Fruit fly (Drosophila melanogaster): ENCODE results near the gene Ide.

Ide gene

dm6 chr3L:20342334-20342733 is 33.4 kb downstream of the Ide start, which contains the start of gene Spn77Bc:
Gene Spn77Bc, plus strand, starts transcription at chr3L:20342634.
- TF ChIP-seq tj (GFP tag; optimal IDR thresholded peaks at IDR 0.05) (no peak), CG12768 (GFP tag; optimal IDR thresholded peaks at IDR 0.05) (no peak), pad (GFP tag; optimal IDR thresholded peaks at IDR 0.05) (no peak), kay (GFP tag; ENCODE audit: borderline replicate concordance) (no peak), Mnt (GFP tag; optimal IDR thresholded peaks at IDR 0.05) (no peak), CG14711 (tag; optimal IDR thresholded peaks at IDR 0.05) (no peak), CG7101 (tag; optimal IDR thresholded peaks at IDR 0.05) (no peak), Clk (GFP tag; optimal IDR thresholded peaks at IDR 0.05) (no peak), ovo (GFP tag; optimal IDR thresholded peaks at IDR 0.05) (no peak), CG1620 (GFP tag; optimal IDR thresholded peaks at IDR 0.05) (no peak), CG33017 (tag; optimal IDR thresholded peaks at IDR 0.05) (no peak), toe (GFP tag; optimal IDR thresholded peaks at IDR 0.05) (no peak), cic (GFP tag; optimal IDR thresholded peaks at IDR 0.05) (no peak), Hr96 (GFP tag; optimal IDR thresholded peaks at IDR 0.05) (no peak), cnc (optimal IDR thresholded peaks at IDR 0.05) (no peak), bab1 (GFP tag; optimal IDR thresholded peaks at IDR 0.05) (no peak), CG7045 (GFP tag; optimal IDR thresholded peaks at IDR 0.05) (no peak), CG11617 (GFP tag; optimal IDR thresholded peaks at IDR 0.05) (no peak)
